Worm (Caenorhabditis elegans) whole organism, L1 larva: ENCODE results near the gene M02E1.1.
"Not testable (repeated sequence)": the region's sequence is repeated elsewhere in the genome, so short reads cannot be mapped to it uniquely, and the experiment has no call there.

Source experiments
- C16A3.4 ChIP-seq: fragments of 150-350 bp; optimal IDR thresholded peaks from 2 replicates; lab custom pipeline; 2014; ENCODE audit warnings: missing biosample characterization, missing genetic modification characterization
- F16B12.6 ChIP-seq: fragments of 150-350 bp; optimal IDR thresholded peaks from 2 replicates; lab custom pipeline; 2014; ENCODE audit warnings: missing biosample characterization, missing genetic modification characterization
- aha-1 ChIP-seq: fragments of 150-350 bp; optimal IDR thresholded peaks from 2 replicates; lab custom pipeline; 2014; ENCODE audit warnings: missing biosample characterization, missing genetic modification characterization
- aly-2 ChIP-seq: fragments of 150-350 bp; optimal IDR thresholded peaks from 2 replicates; lab custom pipeline; 2014; ENCODE audit warnings: missing biosample characterization, missing genetic modification characterization
- blmp-1 ChIP-seq: fragments of 150-350 bp; optimal IDR thresholded peaks from 2 replicates; lab custom pipeline; 2014; ENCODE audit warnings: missing biosample characterization, missing genetic modification characterization
- ceh-8 ChIP-seq: fragments of 200-800 bp; sonication (Bioruptor generic); optimal IDR thresholded peaks from 2 replicates; lab custom pipeline; 2018; ENCODE audit warnings: mild to moderate bottlenecking, missing genetic modification characterization, moderate library complexity, missing compliant biosample characterization
- ceh-82 ChIP-seq, 3 experiments: fragments of 150-350 bp in 1 of 3; sonication (generic microtip) in 2 of 3; optimal IDR thresholded peaks; 2 replicates each; lab custom pipeline; 2014 to 2017; ENCODE audit warnings: missing biosample characterization in 3 of 3, missing genetic modification characterization in 3 of 3
- ceh-88 ChIP-seq: fragments of 200-800 bp; sonication (Bioruptor generic); IDR thresholded peaks from 2 replicates; pipeline ENCODE4 v1.3.6; 2022; ENCODE audit warnings: missing genetic modification characterization, missing compliant biosample characterization
- ces-1 ChIP-seq: fragments of 150-350 bp; optimal IDR thresholded peaks from 2 replicates; lab custom pipeline; 2014; ENCODE audit warnings: missing biosample characterization, missing genetic modification reagents, missing genetic modification characterization
- dpl-1 ChIP-seq, 3 experiments: fragments of 150-350 bp in 2 of 3; sonication (generic microtip) in 1 of 3; optimal IDR thresholded peaks; 2 replicates each; lab custom pipeline; 2014 to 2017; ENCODE audit warnings: missing biosample characterization in 3 of 3, missing genetic modification characterization in 3 of 3, missing genetic modification reagents in 3 of 3
- dsc-1 ChIP-seq: sonication (generic microtip); optimal IDR thresholded peaks from 2 replicates; lab custom pipeline; 2016; ENCODE audit warnings: mild to moderate bottlenecking, missing genetic modification characterization, missing compliant biosample characterization
- efl-1 ChIP-seq, 4 experiments: fragments of 150-350 bp; optimal IDR thresholded peaks in 3 of 4; peaks in 1 of 4; 1 replicate in 1 of 4; 2 replicates in 3 of 4; lab custom pipeline; 2014; ENCODE audit warnings: missing biosample characterization in 2 of 4, missing genetic modification characterization in 2 of 4, missing genetic modification reagents in 2 of 4
- efl-3 ChIP-seq: fragments of 200-800 bp; sonication (Bioruptor generic); optimal IDR thresholded peaks from 2 replicates; lab custom pipeline; 2018; ENCODE audit warnings: mild to moderate bottlenecking, missing genetic modification characterization, missing compliant biosample characterization
- egl-13 ChIP-seq: sonication (generic microtip); optimal IDR thresholded peaks from 2 replicates; lab custom pipeline; 2016; ENCODE audit warnings: missing genotype, missing genetic modification reagents, missing genetic modification characterization, missing compliant biosample characterization
- elt-2 ChIP-seq: sonication (generic microtip); optimal IDR thresholded peaks from 2 replicates; lab custom pipeline; 2016; ENCODE audit warnings: missing genetic modification characterization, mild to moderate bottlenecking, inconsistent platforms, missing compliant biosample characterization, missing genetic modification reagents
- elt-3 ChIP-seq, 6 experiments: fragments of 150-350 bp in 1 of 6; sonication (generic microtip); optimal IDR thresholded peaks; 2 replicates each; lab custom pipeline; 2017 to 2018; ENCODE audit warnings: missing biosample characterization in 6 of 6, missing genetic modification characterization in 6 of 6, inconsistent platforms in 1 of 6
- fkh-10 ChIP-seq: sonication (generic microtip); optimal IDR thresholded peaks from 2 replicates; lab custom pipeline; 2017; ENCODE audit warnings: missing biosample characterization, missing genetic modification reagents, missing genetic modification characterization
- grh-1 ChIP-seq: fragments of 200-800 bp; sonication (Bioruptor generic); IDR thresholded peaks from 2 replicates; pipeline ENCODE4 v1.3.6; 2022; ENCODE audit warnings: missing genetic modification reagents, missing genetic modification characterization, missing compliant biosample characterization
- hlh-4 ChIP-seq: sonication (generic microtip); optimal IDR thresholded peaks from 2 replicates; lab custom pipeline; 2016; ENCODE audit warnings: mild to moderate bottlenecking, missing genetic modification characterization, missing compliant biosample characterization
- irx-1 ChIP-seq: sonication (generic microtip); optimal IDR thresholded peaks from 2 replicates; lab custom pipeline; 2016; ENCODE audit warnings: missing genetic modification characterization, missing compliant biosample characterization
- lin-14 ChIP-seq: fragments of 200-800 bp; sonication (Bioruptor generic); optimal IDR thresholded peaks from 2 replicates; lab custom pipeline; 2018; ENCODE audit warnings: mild to moderate bottlenecking, missing genetic modification characterization, moderate library complexity, missing compliant biosample characterization
- lin-15B ChIP-seq: fragments of 150-350 bp; sonication (generic microtip); optimal IDR thresholded peaks from 3 replicates; lab custom pipeline; 2014; ENCODE audit warnings: missing biosample characterization, missing genetic modification characterization
- lin-35 ChIP-seq, 2 experiments: fragments of 150-350 bp; optimal IDR thresholded peaks; 2 replicates each; lab custom pipeline; 2014; ENCODE audit warnings: missing biosample characterization in 2 of 2, missing genetic modification characterization in 2 of 2, missing genetic modification reagents in 2 of 2
- lin-39 ChIP-seq: fragments of 150-350 bp; optimal IDR thresholded peaks from 2 replicates; lab custom pipeline; 2014; ENCODE audit warnings: missing biosample characterization, missing genetic modification reagents, missing genetic modification characterization
- lsy-2 ChIP-seq, 2 experiments: fragments of 150-350 bp; optimal IDR thresholded peaks; 2 replicates each; lab custom pipeline; 2014; ENCODE audit warnings: missing biosample characterization in 2 of 2, missing genetic modification characterization in 2 of 2
- mdl-1 ChIP-seq, 2 experiments: fragments of 150-350 bp; optimal IDR thresholded peaks; 2 replicates each; lab custom pipeline; 2014 to 2017; ENCODE audit warnings: missing biosample characterization in 2 of 2, missing genetic modification characterization in 2 of 2, inconsistent platforms in 1 of 2
- mep-1 ChIP-seq: fragments of 150-350 bp; optimal IDR thresholded peaks from 2 replicates; lab custom pipeline; 2014; ENCODE audit warnings: missing biosample characterization, missing genetic modification characterization
- nhr-11 ChIP-seq: fragments of 150-350 bp; optimal IDR thresholded peaks from 2 replicates; lab custom pipeline; 2014; ENCODE audit warnings: missing biosample characterization, missing genetic modification characterization
- nhr-20 ChIP-seq: sonication (generic microtip); optimal IDR thresholded peaks from 2 replicates; lab custom pipeline; 2016; ENCODE audit warnings: mild to moderate bottlenecking, missing genetic modification characterization, missing compliant biosample characterization
- nhr-237 ChIP-seq: fragments of 150-350 bp; optimal IDR thresholded peaks from 2 replicates; lab custom pipeline; 2014; ENCODE audit warnings: missing biosample characterization, missing genetic modification characterization
- nhr-47 ChIP-seq: sonication (generic microtip); optimal IDR thresholded peaks from 2 replicates; lab custom pipeline; 2016; ENCODE audit warnings: mild to moderate bottlenecking, missing genetic modification characterization, moderate library complexity, missing compliant biosample characterization
- nhr-71 ChIP-seq: sonication (generic microtip); optimal IDR thresholded peaks from 2 replicates; lab custom pipeline; 2016; ENCODE audit warnings: mild to moderate bottlenecking, missing genetic modification characterization, moderate library complexity, missing compliant biosample characterization
- nhr-85 ChIP-seq: sonication (generic microtip); peaks from one replicate; lab custom pipeline; 2016; ENCODE audit warnings: missing genetic modification characterization, inconsistent platforms, missing compliant biosample characterization
- nhr-90 ChIP-seq: sonication (generic microtip); optimal IDR thresholded peaks from 2 replicates; lab custom pipeline; 2016; ENCODE audit warnings: mild to moderate bottlenecking, missing genetic modification characterization, missing compliant biosample characterization; ENCODE audit not compliant: poor library complexity
- pax-3 ChIP-seq: fragments of 200-800 bp; sonication (Bioruptor generic); optimal IDR thresholded peaks from 2 replicates; lab custom pipeline; 2018; ENCODE audit warnings: mild to moderate bottlenecking, missing genetic modification characterization, moderate library complexity, missing compliant biosample characterization
- rnt-1 ChIP-seq: sonication (generic microtip); optimal IDR thresholded peaks from 2 replicates; lab custom pipeline; 2016; ENCODE audit warnings: mild to moderate bottlenecking, missing genetic modification characterization, moderate library complexity, missing compliant biosample characterization
- snpc-4 ChIP-seq: fragments of 150-350 bp; optimal IDR thresholded peaks from 2 replicates; lab custom pipeline; 2014; ENCODE audit warnings: missing biosample characterization, missing genetic modification characterization
- snu-23 ChIP-seq: sonication (generic microtip); optimal IDR thresholded peaks from 2 replicates; lab custom pipeline; 2016; ENCODE audit warnings: missing genetic modification characterization, missing compliant biosample characterization
- sup-37 ChIP-seq: fragments of 200-800 bp; sonication (Bioruptor generic); optimal IDR thresholded peaks from 2 replicates; lab custom pipeline; 2018; ENCODE audit warnings: mild to moderate bottlenecking, missing genetic modification characterization, missing compliant biosample characterization
- swsn-7 ChIP-seq: sonication (generic microtip); optimal IDR thresholded peaks from 2 replicates; lab custom pipeline; 2016; ENCODE audit warnings: missing genetic modification characterization, missing compliant biosample characterization
- tbx-2 ChIP-seq: sonication (generic microtip); optimal IDR thresholded peaks from 2 replicates; lab custom pipeline; 2016; ENCODE audit warnings: missing genetic modification characterization, missing compliant biosample characterization
- ztf-11 ChIP-seq, 2 experiments: sonication (generic microtip); optimal IDR thresholded peaks; 2 replicates each; lab custom pipeline; 2016 to 2017; ENCODE audit warnings: missing genetic modification characterization in 2 of 2, missing biosample characterization in 1 of 2, missing compliant biosample characterization in 1 of 2

M02E1.1 gene

DNA sequence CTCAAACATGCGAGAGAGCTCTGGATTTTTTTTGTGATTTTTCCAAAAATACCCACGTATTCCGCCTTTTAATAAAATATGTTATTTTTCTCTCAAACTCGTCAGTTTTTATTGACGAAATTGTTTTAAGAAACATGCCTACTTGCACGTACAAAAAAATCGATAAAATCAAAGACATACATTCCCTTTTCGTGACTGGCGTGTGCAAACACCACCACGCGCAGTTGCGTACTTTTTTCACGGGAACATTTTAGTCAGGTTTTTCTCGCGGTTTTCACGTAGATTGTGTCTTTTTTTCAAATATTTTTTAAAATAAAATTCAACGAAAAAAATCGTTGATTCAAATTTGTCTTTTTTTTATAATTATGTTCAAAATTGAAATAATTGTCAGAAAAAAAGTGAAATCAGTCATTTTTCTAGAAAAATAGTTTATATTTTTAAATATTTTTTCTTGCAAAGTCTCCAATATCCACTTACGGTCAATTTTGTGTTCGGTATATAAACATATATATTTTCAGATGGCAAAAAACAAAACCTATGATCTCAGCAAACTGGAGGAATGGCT, at the start of gene M02E1.1:
Gene M02E1.1, plus strand, starts transcription at position 515 of the 565 bp plus-strand sequence.
- TF ChIP-seq snu-23 (GFP tag; lab: Kevin White, UChicago) (peak; percentile 45), ztf-11 (tag; optimal IDR thresholded peaks at IDR 0.05; lab: Kevin White, UChicago) (no peak), dpl-1 (GFP tag; optimal IDR thresholded peaks at IDR 0.05; lab: Kevin White, UChicago) (peak in 2 of 3 experiments; percentile 26 to 38), nhr-20 (peak; percentile 33), snpc-4 (tag; lab: Kevin White, UChicago) (peak; percentile 6), lsy-2 (tag; optimal IDR thresholded peaks at IDR 0.05; lab: Kevin White, UChicago) (peak; percentile 22 to 51), nhr-11 (no peak), nhr-47 (tag; lab: Kevin White, UChicago) (peak; percentile 51), lin-35 (GFP tag; optimal IDR thresholded peaks at IDR 0.05; lab: Kevin White, UChicago) (peak in 1 of 2 experiments; percentile 66), swsn-7 (tag; lab: Kevin White, UChicago) (peak; percentile 21), lin-39 (tag; lab: Kevin White, UChicago) (no peak), grh-1 (no peak), rnt-1 (tag; lab: Kevin White, UChicago) (peak; percentile 25), C16A3.4 (tag; lab: Kevin White, UChicago) (peak; percentile 9), lin-15B (tag; lab: Kevin White, UChicago) (no peak), mdl-1 (tag; optimal IDR thresholded peaks at IDR 0.05; lab: Kevin White, UChicago) (peak in 1 of 2 experiments; percentile 42), nhr-85 (tag; lab: Kevin White, UChicago) (peak; percentile 33), mep-1 (peak; percentile 77), dsc-1 (peak; percentile 20), elt-2 (tag; lab: Kevin White, UChicago) (no peak), aha-1 (peak; percentile 19), ceh-82 (tag; optimal IDR thresholded peaks at IDR 0.05; lab: Kevin White, UChicago) (peak in 1 of 3 experiments; percentile 21), nhr-90 (tag; lab: Kevin White, UChicago) (peak; percentile 46), irx-1 (no peak), tbx-2 (tag; lab: Kevin White, UChicago) (peak; percentile 36), blmp-1 (tag; lab: Kevin White, UChicago) (peak; percentile 45), elt-3 (tag; optimal IDR thresholded peaks at IDR 0.05; lab: Kevin White, UChicago) (no peak), efl-1 (optimal IDR thresholded peaks at IDR 0.05; lab: Kevin White, UChicago) (peak in 1 of 2 experiments; percentile 22), efl-1 (GFP tag; optimal IDR thresholded peaks at IDR 0.05 in 1 of 2; lab: Kevin White, UChicago) (peak; percentile 20 to 55), efl-3 (GFP tag; lab: Kevin White, UChicago) (no peak), hlh-4 (no peak), ceh-8 (GFP tag; lab: Kevin White, UChicago) (no peak), F16B12.6 (peak; percentile 89), aly-2 (tag; lab: Kevin White, UChicago) (no peak), nhr-71 (peak; percentile 53), ces-1 (no peak), nhr-237 (no peak), pax-3 (tag; lab: Kevin White, UChicago) (no peak), sup-37 (GFP tag; lab: Kevin White, UChicago) (no peak), lin-14 (peak; percentile 41)

DNA sequence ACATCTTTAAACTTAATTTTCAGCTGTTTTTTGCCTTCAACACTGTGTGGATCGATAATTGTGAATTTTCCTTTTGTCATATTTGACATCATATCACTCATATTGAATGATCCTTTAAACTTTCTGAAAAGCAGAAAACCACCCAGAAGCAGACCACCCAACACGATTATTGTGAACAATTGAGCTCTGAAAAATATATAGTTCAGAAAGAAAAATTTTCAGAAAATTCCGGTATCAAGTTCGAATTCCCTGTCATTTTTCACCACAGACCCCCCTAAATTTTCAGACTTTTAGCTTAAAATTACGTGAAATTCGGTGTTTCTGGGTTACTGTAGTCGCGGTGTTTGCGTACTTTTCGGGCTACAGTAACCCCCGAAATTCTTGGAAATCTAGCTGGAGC, 39.8 kb upstream of the M02E1.1 start, which contains the start of gene Y47C4A.1:
Gene Y47C4A.1, minus strand, starts transcription at position 101 of the 400 bp plus-strand sequence.
- not testable (repeated sequence) for TF ChIP-seq egl-13 (tag; lab: Kevin White, UChicago); fkh-10 (GFP tag; lab: Kevin White, UChicago); ceh-88 (GFP tag; lab: Robert Waterston, UW)
